Worm (Caenorhabditis elegans) whole organism, young adult: ENCODE data around the gene F33H12.7.
"Not testable (repeated sequence)": the region's sequence is repeated elsewhere in the genome, so short reads cannot be mapped to it uniquely, and the experiment has no call there.

Source experiments
- F49E8.2 ChIP-seq: sonication (generic microtip); optimal IDR thresholded peaks from 3 replicates; lab custom pipeline; 2017; ENCODE audit warnings: missing genetic modification characterization, mild to moderate bottlenecking, missing compliant biosample characterization, antibody characterized with exemption, moderate library complexity; ENCODE audit not compliant: insufficient read depth
- dpl-1 ChIP-seq: fragments of 150-350 bp; optimal IDR thresholded peaks from 2 replicates; lab custom pipeline; 2014; ENCODE audit warnings: missing biosample characterization, missing genetic modification reagents, missing genetic modification characterization
- him-1 ChIP-seq: sonication (generic microtip); optimal IDR thresholded peaks from 2 replicates; lab custom pipeline; 2016; ENCODE audit warnings: missing genotype, missing genetic modification reagents, missing genetic modification characterization, missing compliant biosample characterization
- hlh-12 ChIP-seq: sonication (generic microtip); optimal IDR thresholded peaks from 2 replicates; lab custom pipeline; 2016; ENCODE audit warnings: missing genetic modification characterization, missing compliant biosample characterization
- lsl-1 ChIP-seq: fragments of 200-800 bp; sonication (Bioruptor generic); optimal IDR thresholded peaks from 2 replicates; lab custom pipeline; 2018; ENCODE audit warnings: mild to moderate bottlenecking, missing genetic modification characterization, moderate library complexity, missing compliant biosample characterization
- mes-4 ChIP-seq: sonication (generic microtip); optimal IDR thresholded peaks from 2 replicates; lab custom pipeline; 2016; ENCODE audit warnings: missing genotype, missing genetic modification characterization, missing compliant biosample characterization
- nhr-120 ChIP-seq: fragments of 200-800 bp; sonication (Bioruptor generic); IDR thresholded peaks from 2 replicates; pipeline ENCODE4 v1.3.6; 2022; ENCODE audit warnings: missing genetic modification characterization, missing compliant biosample characterization
- nhr-90 ChIP-seq: sonication (generic microtip); optimal IDR thresholded peaks from 2 replicates; lab custom pipeline; 2016; ENCODE audit warnings: missing genotype, mild to moderate bottlenecking, missing genetic modification characterization, missing compliant biosample characterization
- xnd-1 ChIP-seq: sonication (generic microtip); optimal IDR thresholded peaks from 2 replicates; lab custom pipeline; 2016; ENCODE audit warnings: missing genotype, missing genetic modification reagents, missing genetic modification characterization, missing compliant biosample characterization

- not testable (repeated sequence) for TF ChIP-seq him-1; lsl-1 (GFP tag; lab: Kevin White, UChicago); mes-4; nhr-90 (tag; lab: Kevin White, UChicago); F49E8.2 (tag; lab: Kevin White, UChicago); hlh-12 (tag; lab: Kevin White, UChicago); dpl-1 (GFP tag; lab: Kevin White, UChicago); xnd-1 (tag; lab: Kevin White, UChicago); nhr-120 (GFP tag; lab: Robert Waterston, UW)
Measured at ce11 chrII:2616634-2617033, 29.9 kb upstream of the F33H12.7 start, which contains the start of gene msrp-5.
